Fruit fly (Drosophila melanogaster): Measurements from ENCODE around the gene CG13073.

CG13073 gene

DNA sequence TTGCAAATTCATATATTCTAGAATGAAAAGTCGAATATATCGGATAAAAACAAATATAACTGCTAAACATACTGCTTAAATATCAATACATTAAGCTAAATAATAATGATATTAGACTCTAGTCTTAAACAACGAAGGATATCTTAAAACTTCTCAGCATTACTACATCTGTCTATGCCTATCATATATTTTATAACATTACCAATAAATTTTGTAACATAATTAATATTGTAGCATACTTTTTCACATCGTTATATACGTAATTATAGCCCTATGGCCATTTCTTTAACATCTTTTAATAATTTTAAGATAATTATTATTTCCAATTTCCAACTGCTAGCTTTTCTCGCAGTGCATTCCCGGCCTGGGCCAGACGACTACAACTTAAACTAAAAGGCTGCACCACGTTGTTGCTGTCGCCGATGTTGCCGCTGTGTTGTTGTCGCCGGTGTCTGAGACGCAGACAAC is 44.3 kb downstream of the CG13073 start:
- peak; percentile 41 for TF ChIP-seq CG8301 (tag; optimal IDR thresholded peaks at IDR 0.05)
- TF ChIP-seq rn (GFP tag; IDR thresholded peaks at IDR 0.05) = 0 out of 2 replicates have a peak, but pooled peaks have one; percentile 16
- TF ChIP-seq CG10348 (GFP tag; IDR thresholded peaks at IDR 0.05) = no peak
- TF ChIP-seq CG13204 (GFP tag; optimal IDR thresholded peaks at IDR 0.05) = peak; percentile 71
- TF ChIP-seq EcR (GFP tag; optimal IDR thresholded peaks at IDR 0.05) = no peak
- TF ChIP-seq CG8159 (tag; optimal IDR thresholded peaks at IDR 0.05) = peak; percentile 86
- TF ChIP-seq Ets98B (GFP tag; IDR thresholded peaks at IDR 0.05) = no peak
- TF ChIP-seq CG34367 (tag; optimal IDR thresholded peaks at IDR 0.05) = peak; percentile 74
- no peak for TF ChIP-seq CG4496 (GFP tag; IDR thresholded peaks at IDR 0.05)
- TF ChIP-seq CG15710 (tag; optimal IDR thresholded peaks at IDR 0.05) = peak; percentile 87
- peak; percentile 59 for TF ChIP-seq Snoo (tag; optimal IDR thresholded peaks at IDR 0.05)
- peak; percentile 68 for TF ChIP-seq D1 (tag; optimal IDR thresholded peaks at IDR 0.05)
- TF ChIP-seq CG12605 (GFP tag; IDR thresholded peaks at IDR 0.05) = no peak
- TF ChIP-seq fd96Ca (GFP tag; IDR thresholded peaks at IDR 0.05) = no peak
- peak; percentile 77 for TF ChIP-seq CG17806 (tag; optimal IDR thresholded peaks at IDR 0.05)
- peak; percentile 79 for TF ChIP-seq CG9948 (tag; optimal IDR thresholded peaks at IDR 0.05)
- TF ChIP-seq Pif1A (GFP tag; optimal IDR thresholded peaks at IDR 0.05) = peak; percentile 30
- TF ChIP-seq Pif1B (GFP tag; optimal IDR thresholded peaks at IDR 0.05) = peak; percentile 53
- TF ChIP-seq CG32121 (GFP tag; IDR thresholded peaks at IDR 0.05) = no peak
- no peak for TF ChIP-seq gl (tag; optimal IDR thresholded peaks at IDR 0.05)
- peak; percentile 74 for TF ChIP-seq CG14655 (GFP tag; optimal IDR thresholded peaks at IDR 0.05)

DNA sequence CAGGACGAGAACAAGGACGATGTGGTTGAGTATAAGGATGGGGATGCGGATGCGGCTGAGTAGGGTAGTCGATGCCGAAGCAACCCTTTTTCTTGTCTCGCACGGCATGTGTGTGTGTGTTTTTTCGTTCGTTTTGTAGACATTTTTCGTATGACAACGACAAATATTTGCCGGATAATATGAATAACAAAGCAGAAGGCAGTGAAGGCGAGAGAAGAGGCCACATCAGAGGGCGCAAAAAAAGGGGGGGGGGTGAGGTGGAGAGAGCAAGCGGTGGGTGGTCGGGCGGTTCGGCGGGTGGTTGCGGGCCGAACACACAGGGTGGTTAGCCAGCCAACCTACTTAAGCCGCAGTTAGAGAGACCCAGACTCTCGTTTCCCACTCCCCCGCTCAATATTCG is 44.7 kb downstream of the CG13073 start:
- TF ChIP-seq CG9948 (tag; optimal IDR thresholded peaks at IDR 0.05) = no peak
- no peak for TF ChIP-seq Pif1A (GFP tag; optimal IDR thresholded peaks at IDR 0.05)
- no peak for TF ChIP-seq CG4496 (GFP tag; IDR thresholded peaks at IDR 0.05)
- no peak for TF ChIP-seq fd96Ca (GFP tag; IDR thresholded peaks at IDR 0.05)
- no peak for TF ChIP-seq CG17806 (tag; optimal IDR thresholded peaks at IDR 0.05)
- no peak for TF ChIP-seq Ets98B (GFP tag; IDR thresholded peaks at IDR 0.05)
- no peak for TF ChIP-seq Pif1B (GFP tag; optimal IDR thresholded peaks at IDR 0.05)
- no peak for TF ChIP-seq CG34367 (tag; optimal IDR thresholded peaks at IDR 0.05)
- TF ChIP-seq CG14655 (GFP tag; optimal IDR thresholded peaks at IDR 0.05) = no peak
- no peak for TF ChIP-seq rn (GFP tag; IDR thresholded peaks at IDR 0.05)
- no peak for TF ChIP-seq CG32121 (GFP tag; IDR thresholded peaks at IDR 0.05)
- TF ChIP-seq CG15710 (tag; optimal IDR thresholded peaks at IDR 0.05) = no peak
- TF ChIP-seq CG10348 (GFP tag; IDR thresholded peaks at IDR 0.05) = no peak
- TF ChIP-seq CG13204 (GFP tag; optimal IDR thresholded peaks at IDR 0.05) = no peak
- TF ChIP-seq CG12605 (GFP tag; IDR thresholded peaks at IDR 0.05) = no peak
- no peak for TF ChIP-seq CG8159 (tag; optimal IDR thresholded peaks at IDR 0.05)
- TF ChIP-seq Snoo (tag; optimal IDR thresholded peaks at IDR 0.05) = no peak
- no peak for TF ChIP-seq D1 (tag; optimal IDR thresholded peaks at IDR 0.05)
- TF ChIP-seq gl (tag; optimal IDR thresholded peaks at IDR 0.05) = no peak
- no peak for TF ChIP-seq CG8301 (tag; optimal IDR thresholded peaks at IDR 0.05)

DNA sequence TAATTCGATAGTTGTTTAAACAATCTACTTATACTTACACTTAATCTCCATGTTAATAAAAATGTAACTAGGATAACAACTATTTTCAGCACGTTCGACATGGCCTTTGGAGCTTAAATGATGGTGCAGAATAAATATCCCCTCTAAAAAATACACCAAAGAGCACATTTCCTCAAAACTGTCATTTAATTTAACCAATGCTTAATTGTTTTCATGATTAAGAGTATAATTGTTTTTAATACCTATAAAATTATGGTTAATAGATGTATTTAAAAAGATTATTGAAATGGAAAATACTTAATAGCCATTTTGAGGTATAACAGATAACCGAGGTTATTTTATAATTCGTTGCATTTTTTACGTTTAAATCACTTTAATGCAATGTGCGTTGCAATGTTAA is 45.8 kb downstream of the CG13073 start, which contains the start of gene CG33795:
Gene CG33795 (minus strand): TSS at position 101 of the 400 bp plus-strand sequence.
- TF ChIP-seq Pif1A (GFP tag; optimal IDR thresholded peaks at IDR 0.05) = no peak
- no peak for TF ChIP-seq Ets98B (GFP tag; IDR thresholded peaks at IDR 0.05)
- TF ChIP-seq CG14655 (GFP tag; optimal IDR thresholded peaks at IDR 0.05) = no peak
- TF ChIP-seq CG15710 (tag; optimal IDR thresholded peaks at IDR 0.05) = no peak
- no peak for TF ChIP-seq CG9948 (tag; optimal IDR thresholded peaks at IDR 0.05)
- TF ChIP-seq CG8159 (tag; optimal IDR thresholded peaks at IDR 0.05) = no peak
- no peak for TF ChIP-seq CG13204 (GFP tag; optimal IDR thresholded peaks at IDR 0.05)
- no peak for TF ChIP-seq D1 (tag; optimal IDR thresholded peaks at IDR 0.05)
- TF ChIP-seq CG4496 (GFP tag; IDR thresholded peaks at IDR 0.05) = no peak
- no peak for TF ChIP-seq CG8301 (tag; optimal IDR thresholded peaks at IDR 0.05)
- TF ChIP-seq gl (tag; optimal IDR thresholded peaks at IDR 0.05) = no peak

DNA sequence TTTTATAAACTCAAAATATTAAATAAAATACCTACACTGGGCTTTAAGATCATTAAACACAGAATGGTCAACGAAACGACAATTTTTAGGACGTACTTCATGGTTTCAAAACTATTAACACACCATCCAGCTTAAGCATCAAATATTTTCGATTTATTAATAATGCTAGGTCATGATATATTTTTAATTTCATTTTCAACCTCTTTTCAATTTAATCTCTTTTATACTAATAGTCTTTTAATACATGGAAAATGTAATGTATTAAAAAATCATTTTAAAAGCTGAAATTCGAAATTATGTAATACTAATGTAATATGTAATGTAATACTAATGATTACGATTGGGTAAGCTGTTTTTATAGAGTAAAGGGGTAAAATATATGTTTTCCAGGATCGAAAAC is 47.1 kb downstream of the CG13073 start, which contains the start of gene CG33796:
Gene CG33796 (minus strand): TSS at position 101 of the 400 bp plus-strand sequence.
- no peak for TF ChIP-seq CG4496 (GFP tag; IDR thresholded peaks at IDR 0.05)
- TF ChIP-seq CG9948 (tag; optimal IDR thresholded peaks at IDR 0.05) = no peak
- no peak for TF ChIP-seq CG12605 (GFP tag; IDR thresholded peaks at IDR 0.05)
- TF ChIP-seq Pif1B (GFP tag; optimal IDR thresholded peaks at IDR 0.05) = no peak
- TF ChIP-seq CG13204 (GFP tag; optimal IDR thresholded peaks at IDR 0.05) = no peak
- no peak for TF ChIP-seq CG32121 (GFP tag; IDR thresholded peaks at IDR 0.05)
- no peak for TF ChIP-seq CG8159 (tag; optimal IDR thresholded peaks at IDR 0.05)
- TF ChIP-seq CG8301 (tag; optimal IDR thresholded peaks at IDR 0.05) = no peak
- no peak for TF ChIP-seq EcR (GFP tag; optimal IDR thresholded peaks at IDR 0.05)
- no peak for TF ChIP-seq CG34367 (tag; optimal IDR thresholded peaks at IDR 0.05)
- TF ChIP-seq fd96Ca (GFP tag; IDR thresholded peaks at IDR 0.05) = no peak
- no peak for TF ChIP-seq Ets98B (GFP tag; IDR thresholded peaks at IDR 0.05)
- no peak for TF ChIP-seq CG17806 (tag; optimal IDR thresholded peaks at IDR 0.05)
- TF ChIP-seq rn (GFP tag; IDR thresholded peaks at IDR 0.05) = no peak
- no peak for TF ChIP-seq Pif1A (GFP tag; optimal IDR thresholded peaks at IDR 0.05)
- TF ChIP-seq gl (tag; optimal IDR thresholded peaks at IDR 0.05) = no peak
- TF ChIP-seq CG14655 (GFP tag; optimal IDR thresholded peaks at IDR 0.05) = no peak
- no peak for TF ChIP-seq Snoo (tag; optimal IDR thresholded peaks at IDR 0.05)
- TF ChIP-seq CG15710 (tag; optimal IDR thresholded peaks at IDR 0.05) = no peak
- TF ChIP-seq CG10348 (GFP tag; IDR thresholded peaks at IDR 0.05) = no peak

DNA sequence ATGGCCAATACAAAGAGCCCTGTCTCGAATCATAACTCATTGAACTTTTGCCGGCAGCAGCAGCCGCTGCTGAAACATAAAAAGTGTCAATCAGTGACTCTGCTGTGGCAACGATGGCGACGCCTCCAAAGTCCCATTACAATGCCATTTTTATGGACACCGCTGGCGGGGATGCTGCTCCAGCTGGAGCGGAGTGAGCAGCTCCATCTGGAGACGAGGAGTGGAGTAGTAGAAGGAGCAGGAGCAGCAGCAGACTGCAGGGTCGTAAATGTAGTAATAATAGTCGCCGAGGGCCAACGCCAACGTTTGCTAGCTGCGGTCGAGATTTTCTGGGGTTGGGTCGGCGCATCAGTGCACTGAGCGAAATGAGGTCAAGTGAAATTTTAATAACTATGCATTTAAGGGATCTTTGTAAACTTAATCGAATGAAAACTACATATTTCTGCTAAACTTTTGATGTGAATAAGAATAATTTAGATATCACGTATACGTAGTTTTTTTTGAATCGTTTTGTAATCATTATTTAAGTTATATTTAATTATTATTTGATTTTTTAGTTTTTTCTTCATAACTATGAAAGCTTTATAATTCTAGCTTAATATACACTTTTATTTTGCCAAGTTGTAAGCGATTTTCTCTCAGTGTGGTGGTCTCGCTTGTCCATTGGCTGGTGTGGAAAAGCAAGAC is 48.5 kb downstream of the CG13073 start:
- TF ChIP-seq D1 (tag; optimal IDR thresholded peaks at IDR 0.05) (peak; percentile 1), CG9948 (tag; optimal IDR thresholded peaks at IDR 0.05) (peak; percentile 57), EcR (GFP tag; optimal IDR thresholded peaks at IDR 0.05) (peak; percentile 21), CG4496 (GFP tag; IDR thresholded peaks at IDR 0.05) (0 out of 3 replicates have a peak, but pooled peaks have one; percentile 13), fd96Ca (GFP tag; IDR thresholded peaks at IDR 0.05) (no peak), CG12605 (GFP tag; IDR thresholded peaks at IDR 0.05) (no peak), CG34367 (tag; optimal IDR thresholded peaks at IDR 0.05) (no peak), CG32121 (GFP tag; IDR thresholded peaks at IDR 0.05) (no peak), CG15710 (tag; optimal IDR thresholded peaks at IDR 0.05) (peak; percentile 38), Ets98B (GFP tag; IDR thresholded peaks at IDR 0.05) (no peak), CG17806 (tag; optimal IDR thresholded peaks at IDR 0.05) (peak; percentile 45), Pif1B (GFP tag; optimal IDR thresholded peaks at IDR 0.05) (no peak), rn (GFP tag; IDR thresholded peaks at IDR 0.05) (no peak), Snoo (tag; optimal IDR thresholded peaks at IDR 0.05) (no peak), Pif1A (GFP tag; optimal IDR thresholded peaks at IDR 0.05) (no peak), CG8301 (tag; optimal IDR thresholded peaks at IDR 0.05) (peak; percentile 2), CG10348 (GFP tag; IDR thresholded peaks at IDR 0.05) (no peak), CG13204 (GFP tag; optimal IDR thresholded peaks at IDR 0.05) (peak; percentile 60), CG8159 (tag; optimal IDR thresholded peaks at IDR 0.05) (peak; percentile 64), gl (tag; optimal IDR thresholded peaks at IDR 0.05) (no peak), CG14655 (GFP tag; optimal IDR thresholded peaks at IDR 0.05) (peak; percentile 52)
